Fruit fly (Drosophila melanogaster) whole organism, embryonic: ENCODE measurements around the gene ich.

Source experiments
- Adf1 ChIP-seq: fragments of 200-800 bp; sonication (Bioruptor generic); IDR thresholded peaks from 2 replicates; pipeline ENCODE4 v1.3.6; 2022; ENCODE audit warnings: missing biosample characterization, missing genetic modification characterization
- Atf-2 ChIP-seq: fragments of 200-800 bp; sonication (Bioruptor generic); optimal IDR thresholded peaks from 2 replicates; lab custom pipeline; 2016; ENCODE audit warnings: missing biosample characterization, missing genetic modification characterization
- BtbVII ChIP-seq: fragments of 200-800 bp; sonication (Bioruptor generic); optimal IDR thresholded peaks from 3 replicates; lab custom pipeline; 2017; ENCODE audit warnings: missing biosample characterization, mild to moderate bottlenecking, missing genetic modification characterization
- CG10654 ChIP-seq: fragments of 200-800 bp; sonication (Bioruptor generic); optimal IDR thresholded peaks from 2 replicates; lab custom pipeline; 2016; ENCODE audit warnings: missing biosample characterization, missing genetic modification characterization
- CG14014 ChIP-seq: fragments of 200-800 bp; sonication (Bioruptor generic); IDR thresholded peaks from 2 replicates; pipeline ENCODE4 v1.3.6; 2022; ENCODE audit warnings: missing biosample characterization, missing genetic modification characterization
- CG14965 ChIP-seq: fragments of 200-800 bp; sonication (Bioruptor generic); optimal IDR thresholded peaks from 2 replicates; lab custom pipeline; 2016; ENCODE audit warnings: missing biosample characterization, missing genetic modification characterization, borderline replicate concordance
- CG17186 ChIP-seq: fragments of 200-800 bp; sonication (Bioruptor generic); optimal IDR thresholded peaks from 3 replicates; lab custom pipeline; 2017; ENCODE audit warnings: missing biosample characterization, missing genetic modification reagents, missing genetic modification characterization
- CG17359 ChIP-seq: fragments of 200-800 bp; sonication (Bioruptor generic); optimal IDR thresholded peaks from 3 replicates; lab custom pipeline; 2018; ENCODE audit warnings: missing biosample characterization, mild to moderate bottlenecking, missing genetic modification characterization, moderate library complexity
- CG18011 ChIP-seq: fragments of 200-800 bp; sonication (Bioruptor generic); optimal IDR thresholded peaks from 2 replicates; lab custom pipeline; 2017; ENCODE audit warnings: missing biosample characterization, missing genetic modification characterization, mild to moderate bottlenecking, moderate library complexity, missing genotype
- CG18262 ChIP-seq: fragments of 200-800 bp; optimal IDR thresholded peaks from 3 replicates; lab custom pipeline; 2019; ENCODE audit warnings: missing biosample characterization, mild to moderate bottlenecking, missing genetic modification characterization, moderate library complexity
- CG30431 ChIP-seq: fragments of 200-800 bp; sonication (Bioruptor generic); optimal IDR thresholded peaks from 2 replicates; lab custom pipeline; 2017; ENCODE audit warnings: missing biosample characterization, missing genetic modification characterization
- CG31365 ChIP-seq: fragments of 200-800 bp; sonication (Bioruptor generic); optimal IDR thresholded peaks from 2 replicates; lab custom pipeline; 2018; ENCODE audit warnings: missing biosample characterization, mild to moderate bottlenecking, missing genetic modification characterization
- CG4617 ChIP-seq: fragments of 200-800 bp; sonication (Bioruptor generic); optimal IDR thresholded peaks from 3 replicates; lab custom pipeline; 2016; ENCODE audit warnings: missing biosample characterization, missing genetic modification characterization, borderline replicate concordance
- CG6175 ChIP-seq: fragments of 200-800 bp; sonication (Bioruptor generic); IDR thresholded peaks from 3 replicates; pipeline ENCODE4 v1.3.6; 2022; ENCODE audit warnings: missing biosample characterization, missing genetic modification characterization
- CG8281 ChIP-seq: fragments of 200-800 bp; sonication (Bioruptor generic); optimal IDR thresholded peaks from 2 replicates; lab custom pipeline; 2018; ENCODE audit warnings: missing biosample characterization, mild to moderate bottlenecking, missing genetic modification characterization, moderate library complexity
- CG8290 ChIP-seq, 3 experiments: fragments of 200-800 bp; sonication (Bioruptor generic); optimal IDR thresholded peaks; 2 replicates each; lab custom pipeline; 2016 to 2019; ENCODE audit warnings: missing biosample characterization in 3 of 3, missing genetic modification characterization in 3 of 3, mild to moderate bottlenecking in 2 of 3, moderate library complexity in 1 of 3
- CG8388 ChIP-seq: fragments of 200-800 bp; sonication (Bioruptor generic); optimal IDR thresholded peaks from 2 replicates; lab custom pipeline; 2019; ENCODE audit warnings: missing biosample characterization, mild to moderate bottlenecking, missing genetic modification characterization, moderate library complexity
- CG9932 ChIP-seq: fragments of 200-800 bp; sonication (Bioruptor generic); IDR thresholded peaks from 2 replicates; pipeline ENCODE4 v1.3.6; 2022; ENCODE audit warnings: missing biosample characterization, missing genetic modification characterization
- CTCF ChIP-seq: fragments of 200-800 bp; sonication (Bioruptor generic); optimal IDR thresholded peaks from 2 replicates; lab custom pipeline; 2017; ENCODE audit warnings: missing biosample characterization, mild to moderate bottlenecking, missing genetic modification characterization, moderate library complexity
- Doc2 ChIP-seq: fragments of 200-800 bp; sonication (Bioruptor generic); IDR thresholded peaks from 2 replicates; pipeline ENCODE4 v1.3.6; 2022; ENCODE audit warnings: missing biosample characterization, missing genetic modification characterization
- Fer3 ChIP-seq: fragments of 200-800 bp; sonication (Bioruptor generic); optimal IDR thresholded peaks from 2 replicates; lab custom pipeline; 2018; ENCODE audit warnings: missing biosample characterization, mild to moderate bottlenecking, missing genetic modification characterization, moderate library complexity
- H2.0 ChIP-seq: fragments of 200-800 bp; sonication (Bioruptor generic); IDR thresholded peaks from 2 replicates; pipeline ENCODE4 v1.3.6; 2022; ENCODE audit warnings: missing biosample characterization, missing genetic modification characterization
- Hmx ChIP-seq: fragments of 200-800 bp; sonication (Bioruptor generic); optimal IDR thresholded peaks from 2 replicates; lab custom pipeline; 2016; ENCODE audit warnings: missing biosample characterization, missing genetic modification characterization
- MTF-1 ChIP-seq: fragments of 200-800 bp; sonication (Bioruptor generic); optimal IDR thresholded peaks from 2 replicates; lab custom pipeline; 2018; ENCODE audit warnings: missing biosample characterization, mild to moderate bottlenecking, missing genetic modification characterization, borderline replicate concordance
- NFAT ChIP-seq: fragments of 200-800 bp; sonication (Bioruptor generic); IDR thresholded peaks from 2 replicates; pipeline ENCODE4 v1.3.6; 2022; ENCODE audit warnings: missing biosample characterization, missing genetic modification characterization
- NfI ChIP-seq: fragments of 200-800 bp; sonication (Bioruptor generic); optimal IDR thresholded peaks from 3 replicates; lab custom pipeline; 2018; ENCODE audit warnings: missing biosample characterization, mild to moderate bottlenecking, missing genetic modification characterization, moderate library complexity
- Pdp1 ChIP-seq, 2 experiments: fragments of 200-800 bp; sonication (Bioruptor generic); optimal IDR thresholded peaks; 3 replicates each; lab custom pipeline; 2016; ENCODE audit warnings: missing biosample characterization in 2 of 2, missing genetic modification characterization in 2 of 2, mild to moderate bottlenecking in 1 of 2, moderate library complexity in 1 of 2
- Usf ChIP-seq: fragments of 200-800 bp; sonication (Bioruptor generic); optimal IDR thresholded peaks from 2 replicates; lab custom pipeline; 2017; ENCODE audit warnings: missing genotype, missing biosample characterization, missing genetic modification characterization
- Xbp1 ChIP-seq: fragments of 200-800 bp; sonication (Bioruptor generic); optimal IDR thresholded peaks from 3 replicates; lab custom pipeline; 2016; ENCODE audit warnings: missing biosample characterization, mild to moderate bottlenecking, missing genetic modification characterization
- abd-A ChIP-seq: fragments of 200-800 bp; sonication (Bioruptor generic); optimal IDR thresholded peaks from 3 replicates; lab custom pipeline; 2019; ENCODE audit warnings: missing biosample characterization, mild to moderate bottlenecking, missing genetic modification characterization, moderate library complexity
- bab2 ChIP-seq: fragments of 200-800 bp; sonication (Bioruptor generic); optimal IDR thresholded peaks from 2 replicates; lab custom pipeline; 2016; ENCODE audit warnings: missing biosample characterization, missing genetic modification characterization
- btn ChIP-seq: fragments of 200-800 bp; sonication (Bioruptor generic); optimal IDR thresholded peaks from 2 replicates; lab custom pipeline; 2016; ENCODE audit warnings: missing biosample characterization, missing genetic modification characterization
- cas ChIP-seq: fragments of 200-800 bp; sonication (Bioruptor generic); IDR thresholded peaks from 2 replicates; pipeline ENCODE4 v1.3.6; 2022; ENCODE audit warnings: missing biosample characterization, missing genetic modification characterization
- cato ChIP-seq: fragments of 200-800 bp; sonication (Bioruptor generic); optimal IDR thresholded peaks from 2 replicates; lab custom pipeline; 2016; ENCODE audit warnings: missing biosample characterization, missing genetic modification characterization, borderline replicate concordance
- crp ChIP-seq, 2 experiments: fragments of 200-800 bp; sonication (Bioruptor generic); optimal IDR thresholded peaks; 2 replicates in 1 of 2; 3 replicates in 1 of 2; lab custom pipeline; 2017; ENCODE audit warnings: missing biosample characterization in 2 of 2, missing genetic modification characterization in 2 of 2, mild to moderate bottlenecking in 1 of 2, moderate library complexity in 1 of 2
- dati ChIP-seq: fragments of 200-800 bp; sonication (Bioruptor generic); IDR thresholded peaks from 2 replicates; pipeline ENCODE4 v1.3.6; 2022; ENCODE audit warnings: missing biosample characterization, missing genetic modification characterization
- fd64A ChIP-seq: fragments of 200-800 bp; sonication (Bioruptor generic); optimal IDR thresholded peaks from 3 replicates; lab custom pipeline; 2018; ENCODE audit warnings: missing biosample characterization, mild to moderate bottlenecking, missing genetic modification characterization
- fru ChIP-seq: fragments of >200 bp; optimal IDR thresholded peaks from 2 replicates; lab custom pipeline; 2017
- jing ChIP-seq: fragments of 200-800 bp; sonication (Bioruptor generic); optimal IDR thresholded peaks from 2 replicates; lab custom pipeline; 2018; ENCODE audit warnings: missing biosample characterization, mild to moderate bottlenecking, missing genetic modification characterization
- lilli ChIP-seq: fragments of 200-800 bp; sonication (Bioruptor generic); optimal IDR thresholded peaks from 3 replicates; lab custom pipeline; 2016; ENCODE audit warnings: missing biosample characterization, missing genetic modification characterization
- oc ChIP-seq: fragments of 200-800 bp; sonication (Bioruptor generic); optimal IDR thresholded peaks from 2 replicates; lab custom pipeline; 2018; ENCODE audit warnings: missing biosample characterization, mild to moderate bottlenecking, missing genetic modification characterization, moderate library complexity
- org-1 ChIP-seq: fragments of 200-800 bp; sonication (Bioruptor generic); optimal IDR thresholded peaks from 2 replicates; lab custom pipeline; 2017; ENCODE audit warnings: missing biosample characterization, missing genetic modification characterization
- phol ChIP-seq: fragments of 200-800 bp; sonication (Bioruptor generic); optimal IDR thresholded peaks from 3 replicates; lab custom pipeline; 2018; ENCODE audit warnings: missing biosample characterization, mild to moderate bottlenecking, missing genetic modification characterization, moderate library complexity
- sob ChIP-seq: fragments of 200-800 bp; sonication (Bioruptor generic); IDR thresholded peaks from 2 replicates; pipeline ENCODE4 v1.3.6; 2022; ENCODE audit warnings: missing biosample characterization, missing genetic modification characterization
- tgo ChIP-seq: fragments of 200-800 bp; sonication (Bioruptor generic); IDR thresholded peaks from 3 replicates; pipeline ENCODE4 v1.3.6; 2022; ENCODE audit warnings: missing biosample characterization, missing genetic modification characterization
- tin ChIP-seq: fragments of 200-800 bp; sonication (Bioruptor generic); optimal IDR thresholded peaks from 3 replicates; lab custom pipeline; 2016; ENCODE audit warnings: missing biosample characterization, missing genetic modification characterization
- trh ChIP-seq: fragments of 200-800 bp; sonication (Bioruptor generic); optimal IDR thresholded peaks from 2 replicates; lab custom pipeline; 2016; ENCODE audit warnings: missing biosample characterization, missing genetic modification characterization
- ttk ChIP-seq: fragments of 200-800 bp; sonication (Bioruptor generic); IDR thresholded peaks from 2 replicates; pipeline ENCODE4 v2.1.2; 2022; ENCODE audit warnings: missing biosample characterization, missing genetic modification characterization
- twi ChIP-seq: fragments of 200-800 bp; optimal IDR thresholded peaks from 2 replicates; lab custom pipeline; 2019; ENCODE audit warnings: missing biosample characterization, mild to moderate bottlenecking, missing genetic modification characterization, moderate library complexity
- tx ChIP-seq: fragments of 200-800 bp; sonication (Bioruptor generic); optimal IDR thresholded peaks from 2 replicates; lab custom pipeline; 2016; ENCODE audit warnings: missing biosample characterization, missing genetic modification characterization
- zf30C ChIP-seq: fragments of 200-800 bp; sonication (Bioruptor generic); optimal IDR thresholded peaks from 3 replicates; lab custom pipeline; 2018; ENCODE audit warnings: missing biosample characterization, mild to moderate bottlenecking, missing genetic modification characterization
- zfh2 ChIP-seq: fragments of 200-800 bp; sonication (Bioruptor generic); optimal IDR thresholded peaks from 2 replicates; lab custom pipeline; 2016; ENCODE audit warnings: missing biosample characterization, missing genetic modification characterization

The ich gene

dm6 chr3R:8944866-8945265 is 18.0 kb downstream of the ich start, which contains the start of gene CG11964 (continued):
- TF ChIP-seq jing (GFP tag; lab: Kevin White, UChicago) (no peak), bab2 (GFP tag; lab: Kevin White, UChicago) (peak; percentile 50), CG18262 (peak; percentile 34), H2.0 (GFP tag; lab: Robert Waterston, UW) (no peak), CG8290 (GFP tag; optimal IDR thresholded peaks at IDR 0.05; lab: Kevin White, UChicago) (peak; percentile 65), CG8290 (tag; optimal IDR thresholded peaks at IDR 0.05; lab: Kevin White, UChicago) (peak in 1 of 2 experiments; percentile 87), twi (tag; lab: Kevin White, UChicago) (peak; percentile 25), NfI (peak; percentile 49), abd-A (tag; lab: Kevin White, UChicago) (no peak), Atf-2 (GFP tag; lab: Kevin White, UChicago) (peak; percentile 32), trh (no peak), Hmx (no peak), CG17186 (GFP tag; lab: Kevin White, UChicago) (peak; percentile 63), CG17359 (tag; lab: Kevin White, UChicago) (peak; percentile 52), dati (no peak), oc (tag; lab: Kevin White, UChicago) (no peak), tin (GFP tag; lab: Kevin White, UChicago) (peak; percentile 67), BtbVII (GFP tag; lab: Kevin White, UChicago) (no peak), CG6175 (GFP tag; lab: Robert Waterston, UW) (no peak), zfh2 (GFP tag; lab: Kevin White, UChicago) (peak; percentile 77), tgo (peak; percentile 80), sob (GFP tag; lab: Robert Waterston, UW) (peak; percentile 75), CTCF (GFP tag; lab: Kevin White, UChicago) (peak; percentile 66), fd64A (no peak), cato (GFP tag; lab: Kevin White, UChicago) (no peak), MTF-1 (no peak), cas (GFP tag; lab: Robert Waterston, UW) (peak; percentile 53; the same call in 1 of the 2 replicates), CG30431 (GFP tag; lab: Kevin White, UChicago) (no peak), CG8281 (tag; lab: Kevin White, UChicago) (no peak), Pdp1 (GFP tag; optimal IDR thresholded peaks at IDR 0.05; lab: Kevin White, UChicago) (peak; percentile 52 to 66), CG14014 (GFP tag; lab: Robert Waterston, UW) (peak; percentile 50; the same call in 1 of the 2 replicates), CG4617 (peak; percentile 89), CG31365 (tag; lab: Kevin White, UChicago) (no peak), CG18011 (peak; percentile 4), Xbp1 (GFP tag; lab: Kevin White, UChicago) (peak; percentile 69), tx (peak; percentile 40), org-1 (no peak), Adf1 (no peak), Fer3 (tag; lab: Kevin White, UChicago) (peak; percentile 22), Usf (GFP tag; lab: Kevin White, UChicago) (no peak), zf30C (GFP tag; lab: Kevin White, UChicago) (no peak), CG10654 (peak; percentile 38), CG14965 (GFP tag; lab: Kevin White, UChicago) (no peak), CG9932 (GFP tag; lab: Robert Waterston, UW) (peak; percentile 91), btn (GFP tag; lab: Kevin White, UChicago) (no peak), Doc2 (GFP tag; lab: Robert Waterston, UW) (no peak), lilli (GFP tag; lab: Kevin White, UChicago) (peak; percentile 72), NFAT (GFP tag; lab: Robert Waterston, UW) (peak; percentile 67), fru (no peak), ttk (no peak), phol (tag; lab: Kevin White, UChicago) (peak; percentile 80), CG8388 (GFP tag; lab: Kevin White, UChicago) (peak; percentile 18), crp (GFP tag; optimal IDR thresholded peaks at IDR 0.05; lab: Kevin White, UChicago) (no peak)
